Fruit fly (Drosophila melanogaster): Measurements from ENCODE around the gene CG14088.

Gene CG14088

DNA sequence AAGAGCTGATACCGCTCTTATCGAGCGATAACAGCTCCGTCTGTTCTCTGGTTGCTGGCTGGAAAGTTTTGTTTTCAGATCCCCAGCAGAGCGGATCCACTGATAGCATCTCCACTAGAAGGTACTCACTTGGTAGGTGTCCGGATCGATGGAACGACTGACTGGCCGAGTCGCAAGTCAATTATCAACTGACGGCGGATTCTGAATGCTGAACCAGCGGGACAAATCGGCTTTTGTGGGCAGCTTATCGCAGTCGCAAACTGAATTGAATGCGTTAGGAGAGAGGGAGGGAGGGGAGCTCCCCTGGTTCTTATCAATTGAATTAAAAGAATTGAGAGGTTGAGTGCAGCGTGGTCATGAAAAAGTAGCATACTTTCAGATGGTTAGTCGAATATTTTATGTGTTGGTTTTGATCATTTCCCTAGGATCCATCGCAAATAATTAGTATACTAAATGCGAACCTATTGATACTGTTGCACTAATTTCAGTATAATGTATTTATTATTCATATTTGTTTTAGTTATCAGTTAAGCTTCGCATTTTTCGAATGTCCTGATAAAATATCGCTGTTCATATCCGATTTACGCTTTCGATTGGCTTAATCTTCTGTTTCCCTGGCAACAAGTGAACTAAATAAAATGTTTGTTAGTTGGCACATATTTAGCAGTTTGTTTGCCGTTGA, 1.6 kb downstream of the CG14088 start, which contains the start of the genes Aldh7A1 and CG14085:
TSS of gene Aldh7A1 (minus strand) at position 194 of the 682 bp plus-strand sequence.
TSS of gene CG14085 (plus strand) at position 632 of the 682 bp plus-strand sequence.
- TF ChIP-seq Dif (GFP tag; optimal IDR thresholded peaks at IDR 0.05; ENCODE audit: partially characterized antibody) (peak; percentile 59), GATAd (GFP tag; optimal IDR thresholded peaks at IDR 0.05) (peak; percentile 65), br (GFP tag; optimal IDR thresholded peaks at IDR 0.05) (peak; percentile 25), fru (GFP tag; optimal IDR thresholded peaks at IDR 0.05) (peak; percentile 10), rgr (GFP tag; optimal IDR thresholded peaks at IDR 0.05) (peak; percentile 56), Rel (GFP tag; optimal IDR thresholded peaks at IDR 0.05) (no peak), Rel (tag; optimal IDR thresholded peaks at IDR 0.05) (peak; percentile 51), h (GFP tag; optimal IDR thresholded peaks at IDR 0.05) (peak; percentile 48), Jra (GFP tag; optimal IDR thresholded peaks at IDR 0.05) (no peak), Abd-B (GFP tag; optimal IDR thresholded peaks at IDR 0.05) (no peak), foxo (GFP tag; optimal IDR thresholded peaks at IDR 0.05) (peak in 1 of 2 experiments; percentile 23)

DNA sequence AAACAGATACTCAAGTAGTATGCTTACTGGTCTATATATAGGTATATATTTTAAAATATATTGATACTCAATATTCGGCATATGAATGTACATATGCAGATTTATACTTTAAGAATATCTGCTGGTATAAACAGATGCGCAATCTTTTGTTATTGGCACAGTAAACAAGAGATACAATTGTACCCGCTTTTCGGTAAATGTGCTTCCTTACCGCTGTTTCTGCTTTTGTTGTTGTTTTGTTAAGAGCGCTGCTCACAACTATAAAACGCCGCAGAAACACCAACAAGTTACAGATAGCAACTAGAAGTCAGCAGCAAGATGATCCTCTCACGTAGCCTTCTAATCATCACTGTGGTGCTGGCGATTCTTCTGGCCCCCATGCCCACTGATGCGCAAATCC, 4.7 kb downstream of the CG14088 start, which contains the start of gene CG45081:
TSS of gene CG45081 (plus strand) at position 301 of the 400 bp plus-strand sequence.
- TF ChIP-seq Jra (GFP tag; optimal IDR thresholded peaks at IDR 0.05) (no peak), rgr (GFP tag; optimal IDR thresholded peaks at IDR 0.05) (peak; percentile 0), lola (GFP tag; optimal IDR thresholded peaks at IDR 0.05) (no peak)

dm6 chr3L:19264141-19264487, 6.3 kb downstream of the CG14088 start, which contains the start of gene Max:
Max (minus strand) TSS chr3L:19264184.
- peak; percentile 57 for TF ChIP-seq h (GFP tag; optimal IDR thresholded peaks at IDR 0.05)
- TF ChIP-seq sage (GFP tag; optimal IDR thresholded peaks at IDR 0.05), result peak; percentile 32
- TF ChIP-seq woc (GFP tag; optimal IDR thresholded peaks at IDR 0.05), result no peak
- no peak for TF ChIP-seq CrebA (GFP tag; optimal IDR thresholded peaks at IDR 0.05; ENCODE audit: borderline replicate concordance)
- TF ChIP-seq Hnf4 (GFP tag; optimal IDR thresholded peaks at IDR 0.05), result peak; percentile 37
- TF ChIP-seq Mio (GFP tag; optimal IDR thresholded peaks at IDR 0.05), result no peak
- no peak for TF ChIP-seq dsf (GFP tag; optimal IDR thresholded peaks at IDR 0.05; ENCODE audit: borderline replicate concordance)
- no peak for TF ChIP-seq Dif (GFP tag; optimal IDR thresholded peaks at IDR 0.05; ENCODE audit: partially characterized antibody)
- peak; percentile 41 for TF ChIP-seq OdsH (GFP tag; optimal IDR thresholded peaks at IDR 0.05)
- TF ChIP-seq br (GFP tag; optimal IDR thresholded peaks at IDR 0.05), result peak; percentile 4
- TF ChIP-seq Dfd (GFP tag; optimal IDR thresholded peaks at IDR 0.05), result no peak
- no peak for TF ChIP-seq Vsx2 (GFP tag; optimal IDR thresholded peaks at IDR 0.05; ENCODE audit: partially characterized antibody)
- TF ChIP-seq rgr (GFP tag; optimal IDR thresholded peaks at IDR 0.05), result peak; percentile 75
- peak; percentile 78 for TF ChIP-seq HLH106 (tag; optimal IDR thresholded peaks at IDR 0.05)
- TF ChIP-seq brk (GFP tag; optimal IDR thresholded peaks at IDR 0.05), result no peak
- TF ChIP-seq tai (GFP tag; optimal IDR thresholded peaks at IDR 0.05), result no peak
- TF ChIP-seq GATAd (GFP tag; optimal IDR thresholded peaks at IDR 0.05), result no peak
- peak; percentile 35 for TF ChIP-seq fru (GFP tag; optimal IDR thresholded peaks at IDR 0.05)
- TF ChIP-seq sv (GFP tag; optimal IDR thresholded peaks at IDR 0.05), result no peak
- peak; percentile 73 for TF ChIP-seq Sp1 (GFP tag; optimal IDR thresholded peaks at IDR 0.05)
- no peak for TF ChIP-seq pan (optimal IDR thresholded peaks at IDR 0.05)
- TF ChIP-seq usp (GFP tag; optimal IDR thresholded peaks at IDR 0.05), result no peak
- no peak for TF ChIP-seq dl (GFP tag; optimal IDR thresholded peaks at IDR 0.05; ENCODE audit: insufficient read depth in 1 of 2, partially characterized antibody in 2 of 2)
- peak; percentile 68 for TF ChIP-seq CG9705 (GFP tag; optimal IDR thresholded peaks at IDR 0.05)
- TF ChIP-seq Abd-B (GFP tag; optimal IDR thresholded peaks at IDR 0.05), result no peak
- TF ChIP-seq Hr78 (GFP tag; optimal IDR thresholded peaks at IDR 0.05), result no peak
- no peak for TF ChIP-seq lola (GFP tag; optimal IDR thresholded peaks at IDR 0.05)
- peak; percentile 32 for TF ChIP-seq ey (GFP tag; optimal IDR thresholded peaks at IDR 0.05)
- TF ChIP-seq CG32264 (GFP tag; optimal IDR thresholded peaks at IDR 0.05), result no peak
- TF ChIP-seq Myc (optimal IDR thresholded peaks at IDR 0.05), result peak; percentile 6
- TF ChIP-seq Rel (GFP tag; optimal IDR thresholded peaks at IDR 0.05), result no peak
- TF ChIP-seq Rel (tag; optimal IDR thresholded peaks at IDR 0.05), result peak; percentile 40
- TF ChIP-seq jim (GFP tag; optimal IDR thresholded peaks at IDR 0.05), result no peak
- TF ChIP-seq psq (GFP tag; optimal IDR thresholded peaks at IDR 0.05), result peak; percentile 58
- no peak for TF ChIP-seq dmrt93B (GFP tag; optimal IDR thresholded peaks at IDR 0.05)
- peak; percentile 13 for TF ChIP-seq Hr83 (GFP tag; optimal IDR thresholded peaks at IDR 0.05; ENCODE audit: poor library complexity, severe bottlenecking)
- TF ChIP-seq Jra (GFP tag; optimal IDR thresholded peaks at IDR 0.05), result no peak
- no peak for TF ChIP-seq N (GFP tag; optimal IDR thresholded peaks at IDR 0.05)
- TF ChIP-seq foxo (GFP tag; optimal IDR thresholded peaks at IDR 0.05), result peak in 1 of 2 experiments; percentile 78
